Worm (Caenorhabditis elegans) whole organism, L3 larva: Measurements from ENCODE around the gene fbxa-197.

Experiments used
- ZK546.5 ChIP-seq: sonication (generic microtip); optimal IDR thresholded peaks from 2 replicates; lab custom pipeline; 2017; ENCODE audit warnings: missing biosample characterization, missing genetic modification characterization
- fkh-10 ChIP-seq: sonication (generic microtip); optimal IDR thresholded peaks from 2 replicates; lab custom pipeline; 2017; ENCODE audit warnings: missing biosample characterization, missing genetic modification reagents, missing genetic modification characterization
- lin-39 ChIP-seq: fragments of 150-350 bp; optimal IDR thresholded peaks from 2 replicates; lab custom pipeline; 2018; ENCODE audit warnings: missing biosample characterization, missing genetic modification reagents, missing genetic modification characterization
- nhr-237 ChIP-seq: fragments of 150-350 bp; optimal IDR thresholded peaks from 2 replicates; lab custom pipeline; 2014; ENCODE audit warnings: missing biosample characterization, missing genetic modification characterization
- nhr-28 ChIP-seq: fragments of 150-350 bp; optimal IDR thresholded peaks from 2 replicates; lab custom pipeline; 2014; ENCODE audit warnings: missing biosample characterization, missing genetic modification characterization
- nhr-67 ChIP-seq: fragments of 150-350 bp; optimal IDR thresholded peaks from 2 replicates; lab custom pipeline; 2014; ENCODE audit warnings: missing biosample characterization, missing genetic modification characterization
- pha-4 ChIP-seq: fragments of 150-350 bp; optimal IDR thresholded peaks from 2 replicates; lab custom pipeline; 2014; ENCODE audit warnings: missing biosample characterization, missing genetic modification reagents, missing genetic modification characterization
- pqm-1 ChIP-seq: fragments of 150-350 bp; optimal IDR thresholded peaks from 2 replicates; lab custom pipeline; 2017; ENCODE audit warnings: missing biosample characterization, missing genetic modification characterization, inconsistent platforms
- snpc-4 ChIP-seq: fragments of 150-350 bp; optimal IDR thresholded peaks from 2 replicates; lab custom pipeline; 2014; ENCODE audit warnings: missing biosample characterization, missing genetic modification characterization
- tbx-2 ChIP-seq: sonication (generic microtip); optimal IDR thresholded peaks from 2 replicates; lab custom pipeline; 2016; ENCODE audit warnings: mild to moderate bottlenecking, missing genetic modification characterization, missing compliant biosample characterization
- unc-39 ChIP-seq: sonication (generic microtip); optimal IDR thresholded peaks from 4 replicates; lab custom pipeline; 2017; ENCODE audit warnings: missing biosample characterization, missing genetic modification characterization
- unc-62 ChIP-seq: fragments of 150-350 bp; sonication (generic microtip); optimal IDR thresholded peaks from 4 replicates; lab custom pipeline; 2014; ENCODE audit warnings: missing biosample characterization, missing genetic modification reagents, missing genetic modification characterization

- TF ChIP-seq fkh-10 (GFP tag; lab: Kevin White, UChicago) = no peak
- no peak for TF ChIP-seq nhr-237 (tag; lab: Kevin White, UChicago)
- TF ChIP-seq lin-39 (tag; lab: Kevin White, UChicago) = no peak
- no peak for TF ChIP-seq ZK546.5 (tag; lab: Kevin White, UChicago)
- no peak for TF ChIP-seq nhr-67 (tag; lab: Kevin White, UChicago)
- TF ChIP-seq snpc-4 = no peak
- no peak for TF ChIP-seq pha-4 (tag; lab: Kevin White, UChicago)
- TF ChIP-seq nhr-28 (tag; lab: Kevin White, UChicago) = no peak
- TF ChIP-seq pqm-1 (tag; lab: Kevin White, UChicago) = no peak
- TF ChIP-seq unc-39 = no peak
- no peak for TF ChIP-seq tbx-2 (tag; lab: Kevin White, UChicago)
- TF ChIP-seq unc-62 = no peak
These were observed 47.8 kb downstream of the fbxa-197 start for ce11 chrV:15915307-15915706.
